Fruit fly (Drosophila melanogaster): Measurements from ENCODE around the gene CG4161.

DNA sequence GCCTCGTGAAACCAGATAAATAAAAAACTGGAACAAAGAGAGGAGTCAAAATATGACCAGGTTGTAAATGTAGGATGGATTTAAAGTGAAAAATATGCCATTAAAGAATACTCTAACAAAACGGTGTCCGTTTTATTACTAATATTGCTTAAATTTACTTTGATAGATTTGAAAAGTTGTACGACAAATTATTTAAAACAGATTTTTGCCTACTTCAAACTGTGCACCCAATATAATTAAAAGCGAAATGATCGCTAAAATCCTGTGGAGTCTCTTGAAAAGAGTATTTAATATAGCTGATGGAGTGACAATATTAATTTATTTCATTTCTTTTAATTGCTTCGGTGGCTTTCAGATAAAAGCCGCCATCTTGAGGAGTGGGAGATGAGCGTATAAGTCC, 24.0 kb upstream of the CG4161 start:
- TF ChIP-seq CG8478 (optimal IDR thresholded peaks at IDR 0.05) (no peak), EcR (GFP tag; optimal IDR thresholded peaks at IDR 0.05) (no peak), psq (optimal IDR thresholded peaks at IDR 0.05) (no peak), pan (optimal IDR thresholded peaks at IDR 0.05) (no peak)

Measured in whole organism.